Fruit fly (Drosophila melanogaster): ENCODE data around the gene Pect.

Gene Pect

dm6 chr2L:13219281-13220092 is 15.9 kb downstream of the Pect start, which contains the start of the genes CG9426 and mRF1 (continued):
- TF ChIP-seq CG7839 (tag; optimal IDR thresholded peaks at IDR 0.05) (peak; percentile 7), vvl (GFP tag; IDR thresholded peaks at IDR 0.05) (peak; percentile 63), cato (GFP tag; optimal IDR thresholded peaks at IDR 0.05; ENCODE audit: borderline replicate concordance) (no peak), CG11456 (GFP tag; IDR thresholded peaks at IDR 0.05) (no peak), unc-4 (GFP tag; IDR thresholded peaks at IDR 0.05; ENCODE audit: partially characterized antibody) (peak; percentile 98), Drgx (GFP tag; IDR thresholded peaks at IDR 0.05) (no peak), MTF-1 (GFP tag; optimal IDR thresholded peaks at IDR 0.05; ENCODE audit: borderline replicate concordance) (no peak), CG31441 (GFP tag; IDR thresholded peaks at IDR 0.05) (peak; percentile 21; the same call in 1 of the 2 replicates), zf30C (GFP tag; optimal IDR thresholded peaks at IDR 0.05) (no peak), CG15479 (GFP tag; optimal IDR thresholded peaks at IDR 0.05) (peak; percentile 16), Scr (GFP tag; IDR thresholded peaks at IDR 0.05; ENCODE audit: partially characterized antibody) (peak; percentile 97), crp (GFP tag; optimal IDR thresholded peaks at IDR 0.05) (peak in 1 of 2 experiments; percentile 1), Deaf1 (tag; optimal IDR thresholded peaks at IDR 0.05) (no peak), Bteb2 (GFP tag; optimal IDR thresholded peaks at IDR 0.05) (peak; percentile 21), E2f1 (GFP tag; IDR thresholded peaks at IDR 0.05) (no peak), CG9215 (GFP tag; IDR thresholded peaks at IDR 0.05) (no peak), pnt (GFP tag; optimal IDR thresholded peaks at IDR 0.05) (no peak), Gug (GFP tag; IDR thresholded peaks at IDR 0.05) (no peak; the same call in 3 of the 4 replicates), sc (optimal IDR thresholded peaks at IDR 0.05) (no peak), sc (GFP tag; optimal IDR thresholded peaks at IDR 0.05) (no peak), NC2α (GFP tag; optimal IDR thresholded peaks at IDR 0.05) (no peak), jumu (GFP tag; optimal IDR thresholded peaks at IDR 0.05) (no peak), CG2120 (GFP tag; optimal IDR thresholded peaks at IDR 0.05) (peak; percentile 36), CG14710 (tag; optimal IDR thresholded peaks at IDR 0.05) (peak; percentile 58), CG14441 (GFP tag; IDR thresholded peaks at IDR 0.05) (peak; percentile 22; the same call in 1 of the 2 replicates), da (GFP tag; optimal IDR thresholded peaks at IDR 0.05) (no peak), CG34376 (GFP tag; optimal IDR thresholded peaks at IDR 0.05) (peak; percentile 65), hb (GFP tag; IDR thresholded peaks at IDR 0.05; ENCODE audit: partially characterized antibody) (peak; percentile 94), CG12104 (GFP tag; optimal IDR thresholded peaks at IDR 0.05) (no peak), zen2 (GFP tag; IDR thresholded peaks at IDR 0.05; ENCODE audit: partially characterized antibody) (peak; percentile 95), Six4 (GFP tag; optimal IDR thresholded peaks at IDR 0.05) (no peak), CG1647 (GFP tag; optimal IDR thresholded peaks at IDR 0.05) (no peak), tll (GFP tag; optimal IDR thresholded peaks at IDR 0.05) (peak in 1 of 2 experiments; percentile 67), Dbx (GFP tag; IDR thresholded peaks at IDR 0.05) (0 out of 3 replicates have a peak, but pooled peaks have one; percentile 35), CG13287 (GFP tag; IDR thresholded peaks at IDR 0.05; ENCODE audit: partially characterized antibody) (peak; percentile 99), Mad (GFP tag; optimal IDR thresholded peaks at IDR 0.05) (no peak), CG13424 (tag; optimal IDR thresholded peaks at IDR 0.05) (no peak), ERR (GFP tag; optimal IDR thresholded peaks at IDR 0.05) (peak; percentile 27), CG6254 (GFP tag; optimal IDR thresholded peaks at IDR 0.05) (no peak), Dfd (GFP tag; optimal IDR thresholded peaks at IDR 0.05) (no peak), CG12744 (GFP tag; optimal IDR thresholded peaks at IDR 0.05) (peak; percentile 14), CG12659 (GFP tag; optimal IDR thresholded peaks at IDR 0.05) (peak; percentile 63), eve (GFP tag; optimal IDR thresholded peaks at IDR 0.05) (no peak), Usf (GFP tag; optimal IDR thresholded peaks at IDR 0.05) (no peak), CG11695 (GFP tag; IDR thresholded peaks at IDR 0.05) (no peak), hbn (GFP tag; IDR thresholded peaks at IDR 0.05; ENCODE audit: partially characterized antibody) (peak; percentile 95), unpg (GFP tag; optimal IDR thresholded peaks at IDR 0.05) (peak; percentile 40), CG32772 (GFP tag; IDR thresholded peaks at IDR 0.05) (no peak)

Data from whole organism, embryonic.